Fruit fly (Drosophila melanogaster): Measurements from ENCODE around the gene CG44303.

DNA sequence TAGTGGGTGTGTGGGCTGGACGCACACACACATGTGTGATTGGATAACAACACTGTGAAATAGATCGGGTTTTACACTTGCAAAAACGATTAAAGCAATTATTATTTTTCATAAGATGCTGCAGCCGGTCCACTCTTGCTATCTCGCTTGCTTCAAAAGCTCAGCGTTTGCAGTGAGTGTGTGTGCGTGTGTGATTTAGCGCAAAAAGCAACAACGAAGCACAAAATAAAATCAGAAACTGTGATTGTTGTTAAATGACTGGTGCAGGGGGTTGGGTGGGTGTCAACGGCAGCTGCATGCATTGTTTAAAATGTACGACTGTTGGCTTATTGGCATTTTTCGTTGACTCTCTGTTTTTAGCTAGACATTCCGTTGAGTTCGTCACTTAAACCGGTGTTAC lies 25.3 kb downstream of the CG44303 start:
- TF ChIP-seq Rel (GFP tag; optimal IDR thresholded peaks at IDR 0.05) (no peak), Rel (tag; optimal IDR thresholded peaks at IDR 0.05) (no peak), Hr78 (GFP tag; optimal IDR thresholded peaks at IDR 0.05) (no peak), GATAd (GFP tag; optimal IDR thresholded peaks at IDR 0.05) (no peak), Abd-B (GFP tag; optimal IDR thresholded peaks at IDR 0.05) (no peak), psq (GFP tag; optimal IDR thresholded peaks at IDR 0.05) (peak; percentile 9), OdsH (GFP tag; optimal IDR thresholded peaks at IDR 0.05) (peak; percentile 21), fru (GFP tag; optimal IDR thresholded peaks at IDR 0.05) (no peak), Myc (optimal IDR thresholded peaks at IDR 0.05) (no peak), br (GFP tag; optimal IDR thresholded peaks at IDR 0.05) (no peak), jim (GFP tag; optimal IDR thresholded peaks at IDR 0.05) (no peak), rgr (GFP tag; optimal IDR thresholded peaks at IDR 0.05) (no peak), Hr83 (GFP tag; optimal IDR thresholded peaks at IDR 0.05; ENCODE audit: poor library complexity, severe bottlenecking) (no peak), h (GFP tag; optimal IDR thresholded peaks at IDR 0.05) (no peak)

Data from whole organism, wandering third instar larva.